Worm (Caenorhabditis elegans) whole organism, L4/young adult: ENCODE measurements around the gene ceh-84.

Experiments used
- dao-5 ChIP-seq: sonication (generic microtip); optimal IDR thresholded peaks from 2 replicates; lab custom pipeline; 2016; ENCODE audit warnings: missing genotype, missing genetic modification characterization, moderate library complexity, missing compliant biosample characterization
- him-1 ChIP-seq: sonication (generic microtip); optimal IDR thresholded peaks from 2 replicates; lab custom pipeline; 2016; ENCODE audit warnings: missing genotype, missing genetic modification reagents, missing genetic modification characterization, missing compliant biosample characterization

DNA sequence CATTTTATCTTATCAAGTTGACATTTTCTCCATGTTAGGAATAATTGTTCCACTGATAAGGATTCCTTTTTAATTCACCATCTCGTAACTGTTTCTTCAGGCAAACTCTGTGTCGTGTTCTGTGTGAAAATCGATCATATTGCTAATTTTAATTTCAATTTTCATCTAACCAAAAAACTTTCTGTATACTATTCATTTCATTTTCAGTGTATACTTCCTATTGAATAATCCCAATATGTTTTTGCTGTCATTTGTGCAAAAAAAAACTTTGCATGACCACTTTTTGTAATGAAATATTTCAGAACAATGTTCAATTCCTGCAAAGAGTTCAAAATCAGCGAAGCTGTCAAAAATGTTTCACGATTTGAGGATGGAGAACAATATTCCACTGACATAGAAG, 13.6 kb downstream of the ceh-84 start, which contains the start of gene Y16E11A.4:
- TF ChIP-seq dao-5 (tag; lab: Kevin White, UChicago) (no peak), him-1 (tag; lab: Kevin White, UChicago) (no peak)
